Fruit fly (Drosophila melanogaster) whole organism, embryonic: Measurements from ENCODE around the gene CG9837.

ENCODE experiments used
- CG12155 ChIP-seq: fragments of 200-800 bp; sonication (Bioruptor generic); optimal IDR thresholded peaks from 3 replicates; lab custom pipeline; 2016; ENCODE audit warnings: missing biosample characterization, missing genetic modification characterization
- CG12219 ChIP-seq: fragments of 200-800 bp; sonication (Bioruptor generic); optimal IDR thresholded peaks from 3 replicates; lab custom pipeline; 2018; ENCODE audit warnings: missing biosample characterization, mild to moderate bottlenecking, missing genetic modification characterization
- CG13287 ChIP-seq: fragments of 200-800 bp; sonication (Bioruptor generic); IDR thresholded peaks from 2 replicates; pipeline ENCODE4 v1.3.6; 2022; ENCODE audit warnings: missing biosample characterization, missing genetic modification characterization; ENCODE audit not compliant: partially characterized antibody
- CG1647 ChIP-seq: fragments of 200-800 bp; sonication (Bioruptor generic); optimal IDR thresholded peaks from 3 replicates; lab custom pipeline; 2016; ENCODE audit warnings: missing biosample characterization, missing genetic modification characterization
- CG16779 ChIP-seq: fragments of 200-800 bp; sonication (Bioruptor generic); IDR thresholded peaks from 2 replicates; pipeline ENCODE4 v1.3.6; 2022; ENCODE audit warnings: missing biosample characterization, missing genetic modification characterization
- CG1792 ChIP-seq: fragments of 200-800 bp; sonication (Bioruptor generic); optimal IDR thresholded peaks from 2 replicates; lab custom pipeline; 2016; ENCODE audit warnings: missing biosample characterization, missing genetic modification characterization
- CG3163 ChIP-seq: fragments of 200-800 bp; sonication (Bioruptor generic); optimal IDR thresholded peaks from 3 replicates; lab custom pipeline; 2016; ENCODE audit warnings: missing biosample characterization, missing genetic modification characterization
- CG32772 ChIP-seq: fragments of 200-800 bp; sonication (Bioruptor generic); IDR thresholded peaks from 2 replicates; pipeline ENCODE4 v1.3.6; 2022; ENCODE audit warnings: missing biosample characterization, missing genetic modification characterization
- CG34422 ChIP-seq: fragments of 200-800 bp; sonication (Bioruptor generic); IDR thresholded peaks from 3 replicates; pipeline ENCODE4 v1.3.6; 2022; ENCODE audit warnings: missing biosample characterization, missing genetic modification characterization
- CG4404 ChIP-seq: fragments of 200-800 bp; sonication (Bioruptor generic); IDR thresholded peaks from 2 replicates; pipeline ENCODE4 v1.3.6; 2022; ENCODE audit warnings: missing biosample characterization, missing genetic modification characterization
- CG9609 ChIP-seq: fragments of 200-800 bp; sonication (Bioruptor generic); optimal IDR thresholded peaks from 3 replicates; lab custom pipeline; 2016; ENCODE audit warnings: missing biosample characterization, missing genetic modification characterization
- Eip74EF ChIP-seq, 2 experiments: fragments of 200-800 bp in 1 of 2; fragments of >200 bp in 1 of 2; sonication (Bioruptor generic) in 1 of 2; optimal IDR thresholded peaks; 2 replicates each; lab custom pipeline; 2017 to 2019; ENCODE audit warnings: missing biosample characterization in 2 of 2, missing genetic modification characterization in 2 of 2, mild to moderate bottlenecking in 1 of 2, moderate library complexity in 1 of 2
- Fer2 ChIP-seq: fragments of 200-800 bp; sonication (Bioruptor generic); optimal IDR thresholded peaks from 2 replicates; lab custom pipeline; 2018; ENCODE audit warnings: missing biosample characterization, mild to moderate bottlenecking, missing genetic modification characterization, moderate library complexity
- HLH4C ChIP-seq: fragments of 200-800 bp; sonication (Bioruptor generic); IDR thresholded peaks from 3 replicates; pipeline ENCODE4 v1.3.6; 2022; ENCODE audit warnings: missing biosample characterization, missing genetic modification characterization; ENCODE audit not compliant: partially characterized antibody
- Jarid2 ChIP-seq: fragments of 200-800 bp; sonication (Bioruptor generic); optimal IDR thresholded peaks from 3 replicates; lab custom pipeline; 2017; ENCODE audit warnings: mild to moderate bottlenecking, missing biosample characterization, missing genetic modification reagents, missing genetic modification characterization
- Lhr ChIP-seq: fragments of 200-800 bp; sonication (Bioruptor generic); optimal IDR thresholded peaks from 3 replicates; lab custom pipeline; 2017; ENCODE audit warnings: mild to moderate bottlenecking, missing biosample characterization, missing genetic modification reagents, missing genetic modification characterization
- Lim3 ChIP-seq: fragments of 200-800 bp; sonication (Bioruptor generic); IDR thresholded peaks from 2 replicates; pipeline ENCODE4 v1.3.6; 2022; ENCODE audit warnings: missing biosample characterization, missing genetic modification characterization
- Meics ChIP-seq: fragments of 200-800 bp; sonication (Bioruptor generic); optimal IDR thresholded peaks from 2 replicates; lab custom pipeline; 2017; ENCODE audit warnings: missing biosample characterization, mild to moderate bottlenecking, missing genetic modification characterization
- NFAT ChIP-seq: fragments of 200-800 bp; sonication (Bioruptor generic); IDR thresholded peaks from 2 replicates; pipeline ENCODE4 v1.3.6; 2022; ENCODE audit warnings: missing biosample characterization, missing genetic modification characterization
- Six4 ChIP-seq: fragments of 200-800 bp; sonication (Bioruptor generic); optimal IDR thresholded peaks from 2 replicates; lab custom pipeline; 2016; ENCODE audit warnings: missing biosample characterization, missing genetic modification characterization
- Sox100B ChIP-seq: fragments of 200-800 bp; sonication (Bioruptor generic); optimal IDR thresholded peaks from 3 replicates; lab custom pipeline; 2018; ENCODE audit warnings: missing biosample characterization, mild to moderate bottlenecking, missing genetic modification characterization
- Ssrp ChIP-seq: fragments of 200-800 bp; sonication (Bioruptor generic); optimal IDR thresholded peaks from 2 replicates; lab custom pipeline; 2018; ENCODE audit warnings: missing biosample characterization, mild to moderate bottlenecking, missing genetic modification characterization, moderate library complexity
- Trl ChIP-seq, 3 experiments: fragments of >200 bp in 2 of 3; fragments of 200-800 bp in 1 of 3; sonication (Bioruptor generic) in 1 of 3; optimal IDR thresholded peaks; 2 replicates in 1 of 3; 3 replicates in 2 of 3; lab custom pipeline; 2016 to 2017; ENCODE audit warnings: missing biosample characterization in 1 of 3, missing genetic modification characterization in 1 of 3
- cato ChIP-seq: fragments of 200-800 bp; sonication (Bioruptor generic); optimal IDR thresholded peaks from 2 replicates; lab custom pipeline; 2016; ENCODE audit warnings: missing biosample characterization, missing genetic modification characterization, borderline replicate concordance
- caup ChIP-seq: fragments of 200-800 bp; sonication (Bioruptor generic); optimal IDR thresholded peaks from 3 replicates; lab custom pipeline; 2017; ENCODE audit warnings: missing biosample characterization, mild to moderate bottlenecking, missing genetic modification characterization, moderate library complexity; ENCODE audit not compliant: severe bottlenecking
- dan ChIP-seq: fragments of 200-800 bp; sonication (Bioruptor generic); IDR thresholded peaks from 2 replicates; pipeline ENCODE4 v1.3.6; 2022; ENCODE audit warnings: missing biosample characterization, missing genetic modification characterization
- danr ChIP-seq: fragments of 200-800 bp; sonication (Bioruptor generic); IDR thresholded peaks from 2 replicates; pipeline ENCODE4 v1.3.6; 2022; ENCODE audit warnings: missing biosample characterization, missing genetic modification characterization
- ems ChIP-seq: fragments of 200-800 bp; sonication (Bioruptor generic); optimal IDR thresholded peaks from 3 replicates; lab custom pipeline; 2016; ENCODE audit warnings: missing biosample characterization, missing genetic modification characterization
- gsb-n ChIP-seq: fragments of 200-800 bp; sonication (Bioruptor generic); optimal IDR thresholded peaks from 3 replicates; lab custom pipeline; 2018; ENCODE audit warnings: missing biosample characterization, mild to moderate bottlenecking, missing genetic modification characterization
- insv ChIP-seq, 2 experiments: fragments of 200-800 bp; sonication (Bioruptor generic); optimal IDR thresholded peaks; 3 replicates each; lab custom pipeline; 2016 to 2018; ENCODE audit warnings: missing biosample characterization in 2 of 2, missing genetic modification characterization in 2 of 2
- lola ChIP-seq, 3 experiments: fragments of >200 bp in 2 of 3; fragments of 200-800 bp in 1 of 3; sonication (Bioruptor generic) in 1 of 3; optimal IDR thresholded peaks; 2 replicates each; lab custom pipeline; 2017 to 2019; ENCODE audit warnings: missing biosample characterization in 3 of 3, missing genetic modification characterization in 3 of 3, mild to moderate bottlenecking in 1 of 3, moderate library complexity in 1 of 3
- mam ChIP-seq: fragments of 200-800 bp; sonication (Bioruptor generic); optimal IDR thresholded peaks from 3 replicates; lab custom pipeline; 2016; ENCODE audit warnings: missing biosample characterization, missing genetic modification characterization
- mld ChIP-seq: fragments of 200-800 bp; sonication (Bioruptor generic); IDR thresholded peaks from 3 replicates; pipeline ENCODE4 v1.3.6; 2022; ENCODE audit warnings: missing biosample characterization, missing genetic modification characterization; ENCODE audit not compliant: partially characterized antibody
- pb ChIP-seq: fragments of 200-800 bp; sonication (Bioruptor generic); optimal IDR thresholded peaks from 3 replicates; lab custom pipeline; 2016; ENCODE audit warnings: missing biosample characterization, missing genetic modification characterization
- scrt ChIP-seq: fragments of 200-800 bp; sonication (Bioruptor generic); optimal IDR thresholded peaks from 2 replicates; lab custom pipeline; 2018; ENCODE audit warnings: missing biosample characterization, mild to moderate bottlenecking, missing genetic modification characterization, moderate library complexity
- sens ChIP-seq: fragments of 200-800 bp; sonication (Bioruptor generic); peaks from one replicate; lab custom pipeline; 2016; ENCODE audit warnings: missing biosample characterization, missing genetic modification characterization
- tx ChIP-seq: fragments of 200-800 bp; sonication (Bioruptor generic); optimal IDR thresholded peaks from 2 replicates; lab custom pipeline; 2016; ENCODE audit warnings: missing biosample characterization, missing genetic modification characterization
- unc-4 ChIP-seq: fragments of 200-800 bp; sonication (Bioruptor generic); IDR thresholded peaks from 2 replicates; pipeline ENCODE4 v1.3.6; 2022; ENCODE audit warnings: missing biosample characterization, missing genetic modification characterization; ENCODE audit not compliant: partially characterized antibody
- vvl ChIP-seq: fragments of 200-800 bp; sonication (Bioruptor generic); IDR thresholded peaks from 2 replicates; pipeline ENCODE4 v1.3.6; 2022; ENCODE audit warnings: missing biosample characterization, missing genetic modification characterization

The CG9837 gene

dm6 chr3R:8780689-8781088, 32.7 kb downstream of the CG9837 start, which contains the start of gene CG33189:
Gene CG33189 (minus strand): TSS chr3R:8780789.
- TF ChIP-seq mam (GFP tag; lab: Kevin White, UChicago) (no peak), lola (GFP tag; optimal IDR thresholded peaks at IDR 0.05; lab: Kevin White, UChicago) (no peak)

- TF ChIP-seq sens (GFP tag; lab: Kevin White, UChicago) (no peak), vvl (GFP tag; lab: Robert Waterston, UW) (no peak), CG4404 (GFP tag; lab: Robert Waterston, UW) (no peak), gsb-n (tag; lab: Kevin White, UChicago) (no peak), ems (GFP tag; lab: Kevin White, UChicago) (no peak), CG32772 (GFP tag; lab: Robert Waterston, UW) (no peak), CG1792 (GFP tag; lab: Kevin White, UChicago) (no peak), Ssrp (no peak), Trl (optimal IDR thresholded peaks at IDR 0.05; lab: Kevin White, UChicago) (no peak), Trl (GFP tag; optimal IDR thresholded peaks at IDR 0.05; lab: Kevin White, UChicago) (no peak), Sox100B (GFP tag; lab: Kevin White, UChicago) (no peak), NFAT (no peak), CG9609 (GFP tag; lab: Kevin White, UChicago) (no peak), Lhr (GFP tag; lab: Kevin White, UChicago) (no peak), Lim3 (no peak), caup (GFP tag; lab: Kevin White, UChicago) (no peak)
- TF ChIP-seq, all 482 proteins: peak for 0
Observed at dm6 chr3R:8779823-8780222, 33.6 kb downstream of the CG9837 start, which contains the start of gene CG33191. Gene CG33191 (minus strand): TSS chr3R:8779923.

DNA sequence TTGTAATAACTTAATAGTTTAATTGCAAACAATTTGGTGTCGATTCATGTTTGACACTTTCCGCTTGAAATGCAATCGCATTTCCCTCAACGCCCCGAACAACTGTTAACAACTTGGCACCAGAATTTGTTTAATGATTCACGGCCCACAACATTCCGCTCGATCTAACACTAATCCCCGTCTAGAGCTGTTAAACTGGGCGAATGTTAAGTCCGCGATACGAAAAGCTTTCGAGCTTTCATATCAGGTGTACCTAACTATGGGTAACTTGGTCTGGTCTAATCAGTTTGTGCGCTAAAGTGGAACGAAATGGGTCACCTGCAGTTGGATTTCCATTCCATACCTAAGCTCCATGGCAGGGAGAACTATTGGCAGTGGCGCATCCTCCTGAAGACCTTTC, 40.2 kb downstream of the CG9837 start, which contains the start of gene CG34301:
TSS of gene CG34301 (plus strand) at position 301 of the 400 bp plus-strand sequence.
- TF ChIP-seq insv (GFP tag; optimal IDR thresholded peaks at IDR 0.05; lab: Kevin White, UChicago), result no peak
- TF ChIP-seq Jarid2, result peak; percentile 13
- no peak for TF ChIP-seq CG12219 (GFP tag; lab: Kevin White, UChicago)
- 0 out of 2 replicates have a peak, but pooled peaks have one; percentile 9 for TF ChIP-seq CG13287 (GFP tag; lab: Robert Waterston, UW)
- no peak for TF ChIP-seq Meics
- TF ChIP-seq HLH4C (GFP tag; lab: Robert Waterston, UW), result no peak
- no peak for TF ChIP-seq Six4 (GFP tag; lab: Kevin White, UChicago)

DNA sequence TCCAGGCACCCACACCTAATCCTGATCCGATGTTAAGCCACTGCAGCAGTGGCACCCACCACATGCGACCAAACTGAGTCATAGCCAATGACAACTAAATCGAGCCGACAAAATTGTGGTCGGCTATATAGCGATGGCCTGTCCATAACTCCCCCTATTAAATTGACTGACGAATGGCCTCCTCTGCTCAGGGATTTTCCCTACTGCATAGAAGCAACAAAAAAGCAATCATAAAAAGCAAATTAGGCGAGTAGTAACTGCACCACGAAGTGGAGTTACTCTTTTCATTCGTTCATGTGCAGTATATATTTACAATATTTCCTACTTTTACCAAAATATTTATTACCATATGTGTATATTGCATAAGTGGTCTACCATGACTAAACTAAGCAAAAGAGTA, 40.8 kb downstream of the CG9837 start, which contains the start of gene CG13318:
TSS of gene CG13318 (minus strand) at position 101 of the 400 bp plus-strand sequence.
- TF ChIP-seq scrt (no peak), Fer2 (tag; lab: Kevin White, UChicago) (no peak), dan (GFP tag; lab: Robert Waterston, UW) (no peak), pb (GFP tag; lab: Kevin White, UChicago) (no peak), cato (GFP tag; lab: Kevin White, UChicago) (no peak), tx (GFP tag; lab: Kevin White, UChicago) (no peak), CG1647 (no peak), danr (GFP tag; lab: Robert Waterston, UW) (no peak), mld (GFP tag; lab: Robert Waterston, UW) (no peak), CG34422 (GFP tag; lab: Robert Waterston, UW) (no peak), CG12155 (no peak), unc-4 (no peak), CG3163 (GFP tag; lab: Kevin White, UChicago) (no peak), Eip74EF (GFP tag; optimal IDR thresholded peaks at IDR 0.05; lab: Kevin White, UChicago) (no peak), CG16779 (no peak)
